Worm (Caenorhabditis elegans) whole organism, early embryonic: Measurements from ENCODE around the gene ant-1.1.

Experiments used
- F13C5.2 ChIP-seq: sonication (generic microtip); optimal IDR thresholded peaks from 2 replicates; lab custom pipeline; 2017; ENCODE audit warnings: mild to moderate bottlenecking, missing genetic modification characterization, inconsistent platforms, missing compliant biosample characterization
- ama-1 ChIP-seq: fragments of 150-350 bp; optimal IDR thresholded peaks from 2 replicates; lab custom pipeline; 2014
- flt-1 ChIP-seq: fragments of 200-800 bp; sonication (Bioruptor generic); IDR thresholded peaks from 2 replicates; pipeline ENCODE4 v1.3.6; 2022; ENCODE audit warnings: missing genetic modification characterization, missing compliant biosample characterization
- hmbx-1 ChIP-seq: sonication (generic microtip); optimal IDR thresholded peaks from 2 replicates; lab custom pipeline; 2016; ENCODE audit warnings: mild to moderate bottlenecking, missing genetic modification characterization, missing compliant biosample characterization
- tbx-11 ChIP-seq: fragments of 200-800 bp; sonication (Bioruptor generic); IDR thresholded peaks from 2 replicates; pipeline ENCODE4 v1.3.6; 2022; ENCODE audit warnings: missing genetic modification characterization, missing compliant biosample characterization
- tbx-37 ChIP-seq: fragments of 200-800 bp; sonication (Bioruptor generic); conservative IDR thresholded peaks from 2 replicates; pipeline ENCODE4 v1.3.6; 2022; ENCODE audit warnings: missing genetic modification reagents, missing genetic modification characterization, missing compliant biosample characterization

- TF ChIP-seq hmbx-1 = no peak
- no peak for TF ChIP-seq flt-1 (GFP tag; lab: Robert Waterston, UW)
- peak; percentile 62 for TF ChIP-seq ama-1 (lab: Kevin White, UChicago)
- TF ChIP-seq F13C5.2 (tag; lab: Kevin White, UChicago) = no peak
- no peak for TF ChIP-seq tbx-11 (GFP tag; lab: Robert Waterston, UW)
- no peak for TF ChIP-seq tbx-37 (GFP tag; lab: Robert Waterston, UW)
Observed at ce11 chrIII:13464493-13465362, 1.8 kb downstream of the ant-1.1 start, which contains the start of gene kel-3.
